Fruit fly (Drosophila melanogaster) whole organism, wandering third instar larva: ENCODE data around the gene CG3199.

Experiments used
- Abd-B ChIP-seq: fragments of >200 bp; optimal IDR thresholded peaks from 2 replicates; lab custom pipeline; 2017; ENCODE audit warnings: missing biosample characterization, missing genetic modification characterization
- CG32264 ChIP-seq: fragments of 200-800 bp; sonication (Bioruptor generic); optimal IDR thresholded peaks from 2 replicates; lab custom pipeline; 2016; ENCODE audit warnings: missing biosample characterization, missing genetic modification characterization
- CG9705 ChIP-seq: fragments of 200-800 bp; sonication (Bioruptor generic); optimal IDR thresholded peaks from 2 replicates; lab custom pipeline; 2018; ENCODE audit warnings: missing biosample characterization, mild to moderate bottlenecking, missing genetic modification characterization
- Dfd ChIP-seq: fragments of >200 bp; optimal IDR thresholded peaks from 2 replicates; lab custom pipeline; 2017; ENCODE audit warnings: missing biosample characterization, missing genetic modification characterization
- Dif ChIP-seq: fragments of 200-275, 200-300 bp; sonication (Bioruptor generic); optimal IDR thresholded peaks from 2 replicates; lab custom pipeline; 2018; ENCODE audit warnings: missing biosample characterization, missing genetic modification characterization; ENCODE audit not compliant: partially characterized antibody
- GATAd ChIP-seq: sonication (Bioruptor generic); optimal IDR thresholded peaks from 2 replicates; lab custom pipeline; 2016; ENCODE audit warnings: missing biosample characterization, missing genetic modification characterization
- HLH106 ChIP-seq: fragments of 200-800 bp; optimal IDR thresholded peaks from 3 replicates; lab custom pipeline; 2019; ENCODE audit warnings: missing biosample characterization, mild to moderate bottlenecking, missing genetic modification characterization, moderate library complexity
- Hr78 ChIP-seq: fragments of >200 bp; optimal IDR thresholded peaks from 2 replicates; lab custom pipeline; 2017; ENCODE audit warnings: missing biosample characterization, missing genetic modification characterization
- Hr83 ChIP-seq: fragments of 200-300 bp; sonication (Bioruptor generic); optimal IDR thresholded peaks from 2 replicates; lab custom pipeline; 2016; ENCODE audit warnings: missing biosample characterization, mild to moderate bottlenecking, missing genetic modification characterization, moderate library complexity; ENCODE audit not compliant: poor library complexity, severe bottlenecking
- Jra ChIP-seq: sonication (Bioruptor generic); optimal IDR thresholded peaks from 2 replicates; lab custom pipeline; 2016; ENCODE audit warnings: missing biosample characterization, missing genetic modification characterization
- Mio ChIP-seq: sonication (Bioruptor generic); optimal IDR thresholded peaks from 2 replicates; lab custom pipeline; 2016; ENCODE audit warnings: missing biosample characterization, missing genetic modification characterization
- Myc ChIP-seq: fragments of >200 bp; optimal IDR thresholded peaks from 2 replicates; lab custom pipeline; 2017
- N ChIP-seq: fragments of >200 bp; optimal IDR thresholded peaks from 2 replicates; lab custom pipeline; 2018; ENCODE audit warnings: missing biosample characterization, missing external identifiers, missing genetic modification characterization
- OdsH ChIP-seq: fragments of 200-800 bp; sonication (Bioruptor generic); optimal IDR thresholded peaks from 2 replicates; lab custom pipeline; 2016; ENCODE audit warnings: missing biosample characterization, mild to moderate bottlenecking, missing genetic modification characterization
- Rel ChIP-seq, 2 experiments: fragments of 200-800 bp; sonication (Bioruptor generic) in 1 of 2; optimal IDR thresholded peaks; 2 replicates in 1 of 2; 3 replicates in 1 of 2; lab custom pipeline; 2016 to 2019; ENCODE audit warnings: mild to moderate bottlenecking in 2 of 2, missing biosample characterization in 2 of 2, missing genetic modification characterization in 2 of 2, moderate library complexity in 1 of 2
- br ChIP-seq: fragments of 200-800 bp; sonication (Bioruptor generic); optimal IDR thresholded peaks from 2 replicates; lab custom pipeline; 2016; ENCODE audit warnings: missing biosample characterization, missing genetic modification characterization
- brk ChIP-seq: fragments of 200-800 bp; sonication (Bioruptor generic); optimal IDR thresholded peaks from 2 replicates; lab custom pipeline; 2016; ENCODE audit warnings: missing biosample characterization, mild to moderate bottlenecking, missing genetic modification characterization
- dl ChIP-seq, 2 experiments: fragments of 175-275, 200-275 bp in 1 of 2; fragments of 200-275 bp in 1 of 2; sonication (Bioruptor generic); optimal IDR thresholded peaks; lab custom pipeline; 2018; ENCODE audit warnings: mild to moderate bottlenecking in 2 of 2, missing biosample characterization in 2 of 2, missing genetic modification characterization in 2 of 2, moderate library complexity in 2 of 2; ENCODE audit not compliant: partially characterized antibody in 2 of 2, insufficient read depth in 1 of 2
- dsf ChIP-seq: sonication (Bioruptor generic); optimal IDR thresholded peaks from 2 replicates; lab custom pipeline; 2016; ENCODE audit warnings: missing biosample characterization, missing genetic modification characterization, borderline replicate concordance
- ey ChIP-seq: fragments of 200-800 bp; sonication (Bioruptor generic); optimal IDR thresholded peaks from 2 replicates; lab custom pipeline; 2016; ENCODE audit warnings: missing biosample characterization, missing genetic modification characterization
- foxo ChIP-seq, 2 experiments: fragments of 200-800 bp; sonication (Bioruptor generic); optimal IDR thresholded peaks; 2 replicates in 1 of 2; 3 replicates in 1 of 2; lab custom pipeline; 2016 to 2017; ENCODE audit warnings: missing biosample characterization in 2 of 2, missing genetic modification characterization in 2 of 2
- fru ChIP-seq: fragments of 200-800 bp; sonication (Bioruptor generic); optimal IDR thresholded peaks from 3 replicates; lab custom pipeline; 2016; ENCODE audit warnings: missing biosample characterization, mild to moderate bottlenecking, missing genetic modification characterization
- h ChIP-seq: fragments of 200-800 bp; sonication (Bioruptor generic); optimal IDR thresholded peaks from 3 replicates; lab custom pipeline; 2016; ENCODE audit warnings: missing biosample characterization, mild to moderate bottlenecking, missing genetic modification characterization
- jim ChIP-seq: fragments of 175-275, 200-325 bp; sonication (Bioruptor generic); optimal IDR thresholded peaks from 2 replicates; lab custom pipeline; 2016; ENCODE audit warnings: missing biosample characterization, mild to moderate bottlenecking, missing genetic modification characterization
- lola ChIP-seq: fragments of >200 bp; optimal IDR thresholded peaks from 2 replicates; lab custom pipeline; 2017; ENCODE audit warnings: missing biosample characterization, missing genetic modification characterization
- pan ChIP-seq: fragments of >200 bp; optimal IDR thresholded peaks from 2 replicates; lab custom pipeline; 2017
- psq ChIP-seq: fragments of 200-800 bp; sonication (Bioruptor generic); optimal IDR thresholded peaks from 3 replicates; lab custom pipeline; 2017; ENCODE audit warnings: missing biosample characterization, mild to moderate bottlenecking, missing genetic modification characterization, moderate library complexity
- tai ChIP-seq: sonication (Bioruptor generic); optimal IDR thresholded peaks from 2 replicates; lab custom pipeline; 2016; ENCODE audit warnings: missing biosample characterization, missing genetic modification characterization
- usp ChIP-seq: fragments of >200 bp; optimal IDR thresholded peaks from 2 replicates; lab custom pipeline; 2017; ENCODE audit warnings: missing biosample characterization, missing genetic modification characterization

The CG3199 gene

DNA sequence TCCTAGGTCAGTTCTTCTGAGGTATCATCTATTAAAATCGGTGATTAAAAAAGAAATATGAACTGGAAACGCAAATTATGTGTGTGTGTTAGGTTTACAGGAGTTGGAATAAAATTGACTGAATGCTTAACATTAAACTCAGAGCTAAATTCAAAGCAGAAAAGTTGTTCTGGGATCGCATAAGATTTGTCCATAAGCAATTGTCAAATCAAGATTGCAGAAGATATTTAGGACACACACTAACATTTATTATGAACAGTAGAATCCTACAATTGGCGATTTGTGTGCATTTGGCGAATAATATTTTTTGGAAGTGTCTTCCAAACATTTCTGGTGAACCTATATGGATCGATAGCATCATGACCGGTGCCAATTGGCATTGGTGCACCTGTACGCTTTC is 5.2 kb upstream of the CG3199 start, which contains the start of gene CG31533:
CG31533 (minus strand) TSS at position 101 of the 400 bp plus-strand sequence.
- TF ChIP-seq Jra (GFP tag; lab: Kevin White, UChicago) = no peak
- no peak for TF ChIP-seq HLH106 (tag; lab: Kevin White, UChicago)
- TF ChIP-seq Dif (GFP tag; lab: Kevin White, UChicago) = no peak
- no peak for TF ChIP-seq OdsH (GFP tag; lab: Kevin White, UChicago)
- TF ChIP-seq br (GFP tag; lab: Kevin White, UChicago) = no peak
- no peak for TF ChIP-seq tai (GFP tag; lab: Kevin White, UChicago)
- no peak for TF ChIP-seq foxo (GFP tag; optimal IDR thresholded peaks at IDR 0.05; lab: Kevin White, UChicago)
- no peak for TF ChIP-seq N
- no peak for TF ChIP-seq Abd-B
- TF ChIP-seq jim (GFP tag; lab: Kevin White, UChicago) = no peak
- TF ChIP-seq usp (GFP tag; lab: Kevin White, UChicago) = no peak
- no peak for TF ChIP-seq dsf (GFP tag; lab: Kevin White, UChicago)
- TF ChIP-seq Hr78 (GFP tag; lab: Kevin White, UChicago) = no peak
- TF ChIP-seq Mio (GFP tag; lab: Kevin White, UChicago) = no peak
- TF ChIP-seq psq (GFP tag; lab: Kevin White, UChicago) = no peak
- TF ChIP-seq dl (GFP tag; optimal IDR thresholded peaks at IDR 0.05; lab: Kevin White, UChicago; ENCODE audit: insufficient read depth in 1 of 2, partially characterized antibody in 2 of 2) = no peak
- TF ChIP-seq Rel (GFP tag; optimal IDR thresholded peaks at IDR 0.05; lab: Kevin White, UChicago) = no peak
- no peak for TF ChIP-seq Rel (tag; optimal IDR thresholded peaks at IDR 0.05; lab: Kevin White, UChicago)

DNA sequence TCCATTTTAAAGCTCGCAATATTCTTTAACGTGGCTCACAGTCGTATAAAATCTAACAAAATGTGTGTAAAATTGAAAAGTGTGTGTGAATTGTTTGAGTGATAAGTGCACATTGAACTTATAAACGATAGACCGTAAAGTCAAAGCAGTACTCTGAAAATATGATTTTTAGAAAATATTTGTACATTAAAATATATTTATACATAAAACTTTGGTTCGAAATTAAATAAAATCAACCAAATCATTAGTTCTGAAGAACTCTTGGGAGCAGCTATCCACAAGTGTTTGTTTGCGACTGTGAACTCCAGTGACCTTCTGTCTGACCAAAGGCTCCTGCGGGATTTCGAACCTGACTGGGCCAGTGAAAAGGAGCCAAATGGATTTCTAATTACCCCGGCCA is 2.3 kb upstream of the CG3199 start, which contains the start of gene CG31327:
CG31327 (minus strand) TSS at position 101 of the 400 bp plus-strand sequence.
- TF ChIP-seq Myc (lab: Kevin White, UChicago) (no peak), GATAd (GFP tag; lab: Kevin White, UChicago) (no peak), jim (GFP tag; lab: Kevin White, UChicago) (no peak), Mio (GFP tag; lab: Kevin White, UChicago) (no peak), pan (no peak), Hr83 (GFP tag; lab: Kevin White, UChicago) (no peak), ey (GFP tag; lab: Kevin White, UChicago) (no peak), br (GFP tag; lab: Kevin White, UChicago) (no peak), Dif (GFP tag; lab: Kevin White, UChicago) (no peak), CG9705 (no peak), CG32264 (no peak), fru (GFP tag; lab: Kevin White, UChicago) (no peak), Jra (GFP tag; lab: Kevin White, UChicago) (no peak), lola (no peak), Dfd (GFP tag; lab: Kevin White, UChicago) (no peak), h (no peak), brk (GFP tag; lab: Kevin White, UChicago) (no peak)
